Worm (Caenorhabditis elegans) whole organism, L3 larva: ENCODE data around the gene atf-4.
A peak's percentile ranks its signal among the peaks of the same experiment; 100 is the strongest.

ENCODE experiments used
- ceh-16 ChIP-seq: sonication (generic microtip); optimal IDR thresholded peaks from 2 replicates; lab custom pipeline; 2017; ENCODE audit warnings: missing biosample characterization, missing genetic modification characterization
- daf-12 ChIP-seq: fragments of 150-350 bp; optimal IDR thresholded peaks from 2 replicates; lab custom pipeline; 2014; ENCODE audit warnings: missing biosample characterization, missing genetic modification reagents, missing genetic modification characterization
- elt-2 ChIP-seq: sonication (generic microtip); optimal IDR thresholded peaks from 2 replicates; lab custom pipeline; 2016; ENCODE audit warnings: missing genetic modification reagents, mild to moderate bottlenecking, missing genetic modification characterization, missing compliant biosample characterization
- fkh-10 ChIP-seq: sonication (generic microtip); optimal IDR thresholded peaks from 2 replicates; lab custom pipeline; 2017; ENCODE audit warnings: missing biosample characterization, missing genetic modification reagents, missing genetic modification characterization
- lin-39 ChIP-seq: fragments of 150-350 bp; optimal IDR thresholded peaks from 2 replicates; lab custom pipeline; 2018; ENCODE audit warnings: missing biosample characterization, missing genetic modification reagents, missing genetic modification characterization
- mdl-1 ChIP-seq: fragments of 150-350 bp; optimal IDR thresholded peaks from 2 replicates; lab custom pipeline; 2014; ENCODE audit warnings: missing biosample characterization, missing genetic modification characterization
- nfya-1 ChIP-seq: sonication (generic microtip); optimal IDR thresholded peaks from 2 replicates; lab custom pipeline; 2017; ENCODE audit warnings: missing genetic modification characterization, mild to moderate bottlenecking, missing compliant biosample characterization, antibody characterized with exemption, moderate library complexity; ENCODE audit not compliant: insufficient read depth
- nhr-11 ChIP-seq: fragments of 150-350 bp; optimal IDR thresholded peaks from 2 replicates; lab custom pipeline; 2014; ENCODE audit warnings: missing biosample characterization, missing genetic modification characterization
- snpc-4 ChIP-seq: fragments of 150-350 bp; optimal IDR thresholded peaks from 2 replicates; lab custom pipeline; 2014; ENCODE audit warnings: missing biosample characterization, missing genetic modification characterization
- tbx-2 ChIP-seq: sonication (generic microtip); optimal IDR thresholded peaks from 2 replicates; lab custom pipeline; 2016; ENCODE audit warnings: mild to moderate bottlenecking, missing genetic modification characterization, missing compliant biosample characterization
- unc-62 ChIP-seq: fragments of 150-350 bp; sonication (generic microtip); optimal IDR thresholded peaks from 4 replicates; lab custom pipeline; 2014; ENCODE audit warnings: missing biosample characterization, missing genetic modification reagents, missing genetic modification characterization
- ztf-11 ChIP-seq: fragments of 150-350 bp; optimal IDR thresholded peaks from 2 replicates; lab custom pipeline; 2014; ENCODE audit warnings: missing biosample characterization, missing genetic modification characterization

- TF ChIP-seq ztf-11 (tag; lab: Kevin White, UChicago) (no peak), ceh-16 (tag; lab: Kevin White, UChicago) (no peak), mdl-1 (tag; lab: Kevin White, UChicago) (no peak), snpc-4 (no peak), fkh-10 (no peak), lin-39 (tag; lab: Kevin White, UChicago) (no peak), tbx-2 (tag; lab: Kevin White, UChicago) (no peak), unc-62 (no peak), elt-2 (tag; lab: Kevin White, UChicago) (peak; percentile 58), nhr-11 (tag; lab: Kevin White, UChicago) (no peak), nfya-1 (tag; lab: Kevin White, UChicago) (no peak), daf-12 (tag; lab: Kevin White, UChicago) (no peak)
These were observed 38.4 kb upstream of the atf-4 start, which contains the start of gene acd-3 for ce11 chrX:14849054-14849453.
